Worm (Caenorhabditis elegans): ENCODE measurements around the gene ptpn-22.
A peak's percentile ranks its signal among the peaks of the same experiment; 100 is the strongest.

Gene ptpn-22

DNA sequence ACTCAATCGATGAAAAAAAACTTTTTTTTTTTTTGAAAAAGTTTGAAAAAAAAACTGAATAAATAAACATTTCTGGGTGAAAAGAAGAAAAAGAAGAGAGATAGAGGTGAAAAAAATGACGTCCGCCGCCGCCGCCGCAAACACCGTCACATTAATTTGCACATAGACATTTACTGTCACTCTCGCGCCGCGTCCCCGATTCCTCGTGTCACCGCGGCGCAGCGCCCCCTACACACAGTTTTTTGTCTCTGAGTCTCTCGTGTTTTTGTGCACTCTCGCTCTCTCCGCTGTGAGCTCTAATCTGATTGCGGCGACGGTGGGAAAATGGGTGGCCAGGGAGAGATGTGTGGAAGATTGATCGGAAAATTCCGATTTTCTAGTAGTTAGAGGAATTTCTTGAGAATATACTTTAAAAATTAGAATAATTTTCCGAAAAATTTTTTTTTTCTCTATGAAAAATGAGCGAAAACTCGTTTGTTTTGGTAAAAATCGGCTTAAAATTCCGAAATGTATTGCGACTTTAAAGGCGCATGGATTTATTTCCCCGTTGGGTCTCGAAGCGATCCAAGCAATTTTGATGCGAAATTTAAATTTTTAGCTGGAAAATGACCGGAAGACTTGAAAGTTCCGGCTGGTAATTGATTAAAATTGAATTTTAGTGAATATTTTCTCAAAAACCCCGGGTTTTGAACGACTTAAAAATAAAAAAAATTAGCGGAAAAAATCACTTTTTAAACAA, 527 bp downstream of the ptpn-22 start (continued):
- TF ChIP-seq nhr-6 (tag; optimal IDR thresholded peaks at IDR 0.05) (no peak), duxl-1 (tag; optimal IDR thresholded peaks at IDR 0.05; ENCODE audit: poor library complexity) (no peak), F37D6.2 (tag; optimal IDR thresholded peaks at IDR 0.05) (no peak), set-16 (GFP tag; IDR thresholded peaks at IDR 0.05) (peak; percentile 61), sdz-12 (GFP tag; optimal IDR thresholded peaks at IDR 0.05) (no peak), unc-62 (GFP tag; optimal IDR thresholded peaks at IDR 0.05 in 1 of 2) (peak in 1 of 2 experiments; percentile 77), unc-62 (tag; optimal IDR thresholded peaks at IDR 0.05) (no peak), lin-13 (GFP tag; optimal IDR thresholded peaks at IDR 0.05) (no peak), pha-4 (GFP tag; IDR thresholded peaks at IDR 0.05) (no peak), pha-4 (tag; optimal IDR thresholded peaks at IDR 0.05) (no peak), zip-2 (tag; optimal IDR thresholded peaks at IDR 0.05) (no peak), tag-97 (GFP tag; IDR thresholded peaks at IDR 0.05) (no peak), zag-1 (tag; optimal IDR thresholded peaks at IDR 0.05) (no peak), aly-2 (tag; optimal IDR thresholded peaks at IDR 0.05) (no peak), D1046.2 (GFP tag; IDR thresholded peaks at IDR 0.05) (no peak), hlh-30 (tag; optimal IDR thresholded peaks at IDR 0.05; ENCODE audit: insufficient read depth) (peak; percentile 75), mep-1 (tag; optimal IDR thresholded peaks at IDR 0.05) (no peak), nhr-77 (tag; optimal IDR thresholded peaks at IDR 0.05) (no peak)

DNA sequence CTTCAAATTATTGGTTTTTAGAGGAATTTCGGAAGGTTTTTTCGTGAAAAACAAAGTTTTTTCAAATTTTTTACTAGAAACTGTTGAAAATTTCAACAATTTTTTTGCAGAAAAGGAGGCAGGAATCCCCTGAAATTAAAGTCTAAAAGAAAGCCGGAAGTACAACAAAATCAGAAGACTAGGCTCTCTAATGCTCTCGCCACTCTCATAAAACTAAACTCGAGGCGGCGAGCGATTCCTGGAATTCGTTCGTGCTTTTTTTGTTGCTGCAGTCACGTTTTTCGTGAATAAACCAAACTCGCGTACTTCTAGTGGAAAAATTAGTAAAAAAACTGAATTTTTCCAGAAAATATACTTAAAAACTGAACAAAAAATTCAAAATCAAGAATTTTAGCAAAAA, 1.2 kb downstream of the ptpn-22 start:
- TF ChIP-seq ztf-7 (tag; optimal IDR thresholded peaks at IDR 0.05) (no peak), ceh-28 (tag; optimal IDR thresholded peaks at IDR 0.05) (no peak), madf-9 (GFP tag; conservative IDR thresholded peaks at IDR 0.05) (0 out of 2 replicates have a peak, but pooled peaks have one; percentile 23), zip-11 (GFP tag; IDR thresholded peaks at IDR 0.05) (no peak), spr-1 (tag; optimal IDR thresholded peaks at IDR 0.05) (no peak), mxl-3 (GFP tag; optimal IDR thresholded peaks at IDR 0.05) (no peak), dve-1 (tag; optimal IDR thresholded peaks at IDR 0.05; ENCODE audit: insufficient read depth) (no peak), nhr-237 (tag; optimal IDR thresholded peaks at IDR 0.05) (no peak)

DNA sequence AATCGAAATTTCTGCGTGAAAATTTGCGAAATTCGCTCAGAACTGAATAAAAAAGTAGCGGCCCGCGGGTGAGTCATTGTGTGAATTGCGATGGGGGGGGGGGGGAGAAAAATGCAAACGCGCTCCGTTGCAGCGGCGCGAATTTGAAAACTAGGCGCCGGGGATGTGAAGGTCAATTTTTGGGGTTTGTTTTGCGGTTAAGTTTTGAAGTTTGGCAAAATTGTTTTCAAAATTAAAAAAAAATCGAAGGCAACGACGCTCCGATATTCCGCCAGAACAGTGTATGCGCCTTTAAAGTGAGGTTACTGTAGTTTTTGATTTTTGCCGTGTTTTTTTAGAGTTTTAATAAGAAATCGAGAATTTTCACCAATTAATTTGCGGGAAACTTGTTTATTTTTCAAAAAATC, 1.7 kb downstream of the ptpn-22 start:
- no peak for TF ChIP-seq hlh-30 (tag; optimal IDR thresholded peaks at IDR 0.05; ENCODE audit: insufficient read depth)
- TF ChIP-seq ces-1 (GFP tag; optimal IDR thresholded peaks at IDR 0.05): no peak
- TF ChIP-seq fos-1 (tag; optimal IDR thresholded peaks at IDR 0.05): no peak
- no peak for TF ChIP-seq daf-8 (GFP tag; IDR thresholded peaks at IDR 0.05)
- peak; percentile 90 for TF ChIP-seq aha-1 (tag)
- TF ChIP-seq skn-1 (tag; optimal IDR thresholded peaks at IDR 0.05): no peak
- no peak for TF ChIP-seq ZK546.5 (tag; optimal IDR thresholded peaks at IDR 0.05)
- TF ChIP-seq ceh-20 (GFP tag; IDR thresholded peaks at IDR 0.05): no peak
- no peak for TF ChIP-seq nhr-77 (tag; optimal IDR thresholded peaks at IDR 0.05)
- TF ChIP-seq nhr-28 (tag; optimal IDR thresholded peaks at IDR 0.05): no peak
- TF ChIP-seq ama-1 (optimal IDR thresholded peaks at IDR 0.05): peak; percentile 38
- TF ChIP-seq lin-1 (GFP tag; IDR thresholded peaks at IDR 0.05): no peak
- TF ChIP-seq F49E8.2 (tag; optimal IDR thresholded peaks at IDR 0.05; ENCODE audit: borderline replicate concordance): peak; percentile 49
- no peak for TF ChIP-seq nhr-102 (tag; optimal IDR thresholded peaks at IDR 0.05)
- TF ChIP-seq mxl-3 (GFP tag; optimal IDR thresholded peaks at IDR 0.05): no peak
- TF ChIP-seq lin-29 (GFP tag; IDR thresholded peaks at IDR 0.05): no peak
- TF ChIP-seq zfp-3 (GFP tag; conservative IDR thresholded peaks at IDR 0.05): no peak
- no peak for TF ChIP-seq F37D6.2 (tag; optimal IDR thresholded peaks at IDR 0.05)
- TF ChIP-seq snpc-4 (tag; optimal IDR thresholded peaks at IDR 0.05): no peak
- no peak for TF ChIP-seq snpc-1.2 (GFP tag; IDR thresholded peaks at IDR 0.05)
- TF ChIP-seq hif-1 (tag; optimal IDR thresholded peaks at IDR 0.05): peak in 1 of 2 experiments; percentile 47
- TF ChIP-seq lin-39 (tag; optimal IDR thresholded peaks at IDR 0.05): no peak
- TF ChIP-seq madf-9 (GFP tag; conservative IDR thresholded peaks at IDR 0.05): no peak
- TF ChIP-seq duxl-1 (tag; optimal IDR thresholded peaks at IDR 0.05; ENCODE audit: poor library complexity): no peak
- no peak for TF ChIP-seq mdl-1 (tag; optimal IDR thresholded peaks at IDR 0.05)
- TF ChIP-seq nhr-48 (tag; optimal IDR thresholded peaks at IDR 0.05): no peak
- TF ChIP-seq vab-7 (GFP tag; IDR thresholded peaks at IDR 0.05): no peak; the same call in 1 of the 2 replicates
- no peak for TF ChIP-seq Y5F2A.4 (GFP tag; optimal IDR thresholded peaks at IDR 0.05)
- TF ChIP-seq arid-1 (GFP tag; conservative IDR thresholded peaks at IDR 0.05): no peak
